Worm (Caenorhabditis elegans) whole organism, L2 larva: Measurements from ENCODE around the gene C54D1.7.

Experiments
- C34F6.9 ChIP-seq: fragments of 150-350 bp; optimal IDR thresholded peaks from 2 replicates; lab custom pipeline; 2014; ENCODE audit warnings: missing biosample characterization, missing genetic modification characterization
- F13H6.1 ChIP-seq: sonication (generic microtip); optimal IDR thresholded peaks from 2 replicates; lab custom pipeline; 2016; ENCODE audit warnings: missing genetic modification characterization, missing compliant biosample characterization
- R02D3.7 ChIP-seq: fragments of 150-350 bp; optimal IDR thresholded peaks from 2 replicates; lab custom pipeline; 2014; ENCODE audit warnings: missing biosample characterization, missing genetic modification characterization
- ama-1 ChIP-seq: fragments of 150-350 bp; optimal IDR thresholded peaks from 2 replicates; lab custom pipeline; 2018; ENCODE audit warnings: inconsistent platforms
- ceh-16 ChIP-seq: fragments of 150-350 bp; optimal IDR thresholded peaks from 2 replicates; lab custom pipeline; 2014; ENCODE audit warnings: missing biosample characterization, missing genetic modification characterization
- ceh-82 ChIP-seq: fragments of 150-350 bp; optimal IDR thresholded peaks from 2 replicates; lab custom pipeline; 2014; ENCODE audit warnings: missing biosample characterization, missing genetic modification characterization
- crh-2 ChIP-seq: sonication (generic microtip); optimal IDR thresholded peaks from 2 replicates; lab custom pipeline; 2017; ENCODE audit warnings: missing biosample characterization, missing genetic modification characterization
- fos-1 ChIP-seq: fragments of 150-350 bp; optimal IDR thresholded peaks from 2 replicates; lab custom pipeline; 2014; ENCODE audit warnings: missing biosample characterization, missing genetic modification characterization
- lin-11 ChIP-seq: fragments of 150-350 bp; sonication (generic microtip); optimal IDR thresholded peaks from 2 replicates; lab custom pipeline; 2014; ENCODE audit warnings: missing biosample characterization, missing genetic modification characterization, inconsistent platforms, mixed read lengths
- lin-39 ChIP-seq: fragments of 150-350 bp; optimal IDR thresholded peaks from 2 replicates; lab custom pipeline; 2014; ENCODE audit warnings: missing biosample characterization, missing genetic modification reagents, missing genetic modification characterization
- lsy-2 ChIP-seq, 2 experiments: fragments of 150-350 bp in 1 of 2; sonication (generic microtip) in 1 of 2; optimal IDR thresholded peaks; 2 replicates each; lab custom pipeline; 2014 to 2017; ENCODE audit warnings: missing biosample characterization in 2 of 2, missing genetic modification characterization in 2 of 2
- mbf-1 ChIP-seq: sonication (generic microtip); optimal IDR thresholded peaks from 2 replicates; lab custom pipeline; 2017; ENCODE audit warnings: missing biosample characterization, missing genetic modification characterization
- mdl-1 ChIP-seq, 2 experiments: fragments of 150-350 bp in 1 of 2; sonication (generic microtip) in 1 of 2; optimal IDR thresholded peaks; 2 replicates each; lab custom pipeline; 2017; ENCODE audit warnings: missing biosample characterization in 2 of 2, missing genetic modification characterization in 2 of 2
- nhr-10 ChIP-seq: sonication (generic microtip); optimal IDR thresholded peaks from 2 replicates; lab custom pipeline; 2017; ENCODE audit warnings: missing biosample characterization, missing genetic modification characterization
- nhr-11 ChIP-seq: fragments of 150-350 bp; optimal IDR thresholded peaks from 2 replicates; lab custom pipeline; 2014; ENCODE audit warnings: missing biosample characterization, missing genetic modification characterization
- nhr-129 ChIP-seq: fragments of 150-350 bp; optimal IDR thresholded peaks from 2 replicates; lab custom pipeline; 2014; ENCODE audit warnings: missing biosample characterization, missing genetic modification characterization
- nhr-21 ChIP-seq: fragments of 150-350 bp; optimal IDR thresholded peaks from 2 replicates; lab custom pipeline; 2014; ENCODE audit warnings: missing biosample characterization, missing genetic modification characterization
- nhr-237 ChIP-seq: fragments of 150-350 bp; optimal IDR thresholded peaks from 2 replicates; lab custom pipeline; 2014; ENCODE audit warnings: missing biosample characterization, missing genetic modification characterization
- nhr-25 ChIP-seq: fragments of 150-350 bp; sonication (generic microtip); optimal IDR thresholded peaks from 3 replicates; lab custom pipeline; 2014; ENCODE audit warnings: missing biosample characterization, missing genetic modification characterization
- nhr-77 ChIP-seq: fragments of 150-350 bp; optimal IDR thresholded peaks from 2 replicates; lab custom pipeline; 2014; ENCODE audit warnings: missing biosample characterization, missing genetic modification characterization
- peb-1 ChIP-seq: fragments of 150-350 bp; optimal IDR thresholded peaks from 2 replicates; lab custom pipeline; 2014; ENCODE audit warnings: missing biosample characterization, missing genetic modification characterization
- sem-4 ChIP-seq: fragments of 150-350 bp; optimal IDR thresholded peaks from 2 replicates; lab custom pipeline; 2014; ENCODE audit warnings: missing biosample characterization, missing genetic modification reagents, missing genetic modification characterization
- skn-1 ChIP-seq: sonication (generic microtip); optimal IDR thresholded peaks from 2 replicates; lab custom pipeline; 2017; ENCODE audit warnings: missing biosample characterization, missing genetic modification characterization
- sma-3 ChIP-seq: sonication (generic microtip); optimal IDR thresholded peaks from 2 replicates; lab custom pipeline; 2016; ENCODE audit warnings: missing genetic modification reagents, missing genetic modification characterization, missing compliant biosample characterization
- sma-9 ChIP-seq, 2 experiments: fragments of 150-350 bp in 1 of 2; sonication (generic microtip) in 1 of 2; optimal IDR thresholded peaks; 2 replicates each; lab custom pipeline; 2014 to 2016; ENCODE audit warnings: missing genetic modification characterization in 2 of 2, mild to moderate bottlenecking in 1 of 2, missing biosample characterization in 1 of 2, missing compliant biosample characterization in 1 of 2, missing genetic modification reagents in 1 of 2, moderate library complexity in 1 of 2
- snpc-4 ChIP-seq: fragments of 150-350 bp; optimal IDR thresholded peaks from 2 replicates; lab custom pipeline; 2014; ENCODE audit warnings: missing biosample characterization, missing genetic modification characterization
- unc-39 ChIP-seq: fragments of 150-350 bp; optimal IDR thresholded peaks from 2 replicates; lab custom pipeline; 2014; ENCODE audit warnings: missing biosample characterization, missing genetic modification characterization
- unc-55 ChIP-seq: fragments of 150-350 bp; sonication (generic microtip); optimal IDR thresholded peaks from 3 replicates; lab custom pipeline; 2014; ENCODE audit warnings: missing biosample characterization, missing genetic modification reagents, missing genetic modification characterization

C54D1.7 gene

DNA sequence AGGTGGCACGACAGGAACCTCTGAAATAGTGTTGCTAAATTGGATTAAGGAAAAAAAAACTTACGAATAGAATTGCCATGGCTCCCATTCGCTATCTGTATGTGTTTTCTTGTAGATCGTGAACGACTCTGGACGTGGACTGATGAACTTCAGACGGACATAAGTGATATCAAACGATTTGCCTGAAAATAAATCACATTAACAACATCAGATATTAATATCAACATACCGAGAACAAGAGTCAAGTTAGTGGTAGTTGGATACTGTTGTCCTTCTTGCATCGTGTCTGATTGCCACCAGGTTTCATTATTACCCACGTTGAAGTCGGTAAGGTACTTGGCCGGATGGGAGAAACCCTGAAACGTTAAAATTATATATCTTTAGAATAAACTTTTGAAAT lies 6.2 kb downstream of the C54D1.7 start:
- TF ChIP-seq nhr-77 (no peak), ama-1 (lab: Kevin White, UChicago) (no peak), snpc-4 (tag; lab: Kevin White, UChicago) (no peak), skn-1 (tag; lab: Kevin White, UChicago) (no peak), unc-55 (GFP tag; lab: Kevin White, UChicago) (no peak), sma-9 (GFP tag; optimal IDR thresholded peaks at IDR 0.05; lab: Kevin White, UChicago) (no peak), sma-9 (tag; optimal IDR thresholded peaks at IDR 0.05; lab: Kevin White, UChicago) (no peak), fos-1 (tag; lab: Kevin White, UChicago) (no peak)

DNA sequence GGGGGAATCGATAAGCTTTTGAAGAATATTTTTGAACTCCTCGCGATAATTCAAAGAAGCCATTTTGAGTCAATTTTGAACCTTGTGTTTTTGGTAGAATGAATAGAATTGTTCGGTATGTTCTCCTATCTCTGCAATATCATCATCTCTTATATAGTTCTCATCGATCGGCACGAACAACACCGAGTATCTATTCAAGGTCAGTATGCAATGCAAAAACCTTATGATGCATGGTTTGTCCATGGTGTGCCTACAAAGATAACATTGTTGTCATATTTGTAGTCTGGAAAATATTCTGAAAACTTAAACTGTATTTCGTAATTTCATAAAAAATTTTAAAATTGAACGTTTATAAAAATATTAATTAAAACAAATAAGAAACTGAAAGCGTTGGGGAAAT lies 12.3 kb downstream of the C54D1.7 start, which contains the start of gene alh-10:
Gene alh-10, minus strand, starts transcription at position 127 of the 400 bp plus-strand sequence.
- no peak for TF ChIP-seq sma-9 (GFP tag; optimal IDR thresholded peaks at IDR 0.05; lab: Kevin White, UChicago)
- no peak for TF ChIP-seq sma-9 (tag; optimal IDR thresholded peaks at IDR 0.05; lab: Kevin White, UChicago)
- no peak for TF ChIP-seq ceh-16 (tag; lab: Kevin White, UChicago)
- TF ChIP-seq nhr-77 = no peak
- TF ChIP-seq nhr-21 (tag; lab: Kevin White, UChicago) = no peak
- TF ChIP-seq ceh-82 (tag; lab: Kevin White, UChicago) = no peak

DNA sequence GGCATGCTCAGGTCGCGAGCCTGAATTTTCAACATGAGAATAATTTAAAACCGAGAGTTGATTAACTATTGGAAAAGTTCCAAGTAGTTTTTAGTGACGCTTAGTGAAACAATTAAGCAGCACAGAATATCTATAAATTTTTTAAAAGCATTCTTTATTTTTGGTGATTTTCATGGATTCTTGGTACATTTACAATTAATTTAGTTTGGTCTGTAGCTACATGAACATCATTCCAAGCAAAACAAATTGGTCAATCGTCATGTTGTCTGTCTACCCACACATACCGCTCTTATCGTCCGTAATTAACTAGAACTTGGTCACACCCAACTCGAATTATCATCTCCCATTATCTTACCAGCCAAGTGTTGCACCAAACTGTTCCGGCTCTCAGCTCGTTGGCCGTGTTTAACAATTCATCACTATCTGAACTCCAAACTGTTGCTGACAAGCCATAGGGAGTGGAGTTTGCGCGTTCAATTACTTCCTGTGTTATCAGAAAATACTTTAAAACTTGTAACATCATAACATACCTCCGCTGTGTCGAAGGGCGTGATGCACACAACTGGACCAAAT lies 15.1 kb downstream of the C54D1.7 start:
- TF ChIP-seq R02D3.7 (tag; lab: Kevin White, UChicago) = no peak
- no peak for TF ChIP-seq sma-3 (GFP tag; lab: Kevin White, UChicago)
- peak; percentile 3 for TF ChIP-seq fos-1 (tag; lab: Kevin White, UChicago)

DNA sequence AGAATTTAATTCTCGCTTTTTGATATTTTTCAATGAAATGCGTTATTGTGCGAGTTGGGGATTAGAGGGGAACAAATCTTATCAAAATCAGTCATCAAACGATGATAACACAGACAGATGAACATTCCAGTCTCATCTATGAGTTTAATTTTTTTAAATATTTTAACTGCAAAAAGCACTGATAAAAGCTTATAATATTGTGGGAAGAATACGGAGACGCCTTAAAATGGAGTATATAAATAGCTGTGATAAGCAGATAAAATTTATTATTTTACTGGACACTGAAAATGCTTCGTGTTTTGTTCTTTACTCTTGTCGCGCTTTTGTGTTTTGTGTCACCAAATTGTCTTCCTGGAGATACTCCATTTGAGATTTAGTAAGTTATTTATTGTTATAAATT lies 16.2 kb downstream of the C54D1.7 start, which contains the start of gene clec-86:
Gene clec-86, plus strand, starts transcription at position 262 of the 400 bp plus-strand sequence.
- TF ChIP-seq fos-1 (tag; lab: Kevin White, UChicago) (peak; percentile 3), ceh-82 (tag; lab: Kevin White, UChicago) (no peak)

DNA sequence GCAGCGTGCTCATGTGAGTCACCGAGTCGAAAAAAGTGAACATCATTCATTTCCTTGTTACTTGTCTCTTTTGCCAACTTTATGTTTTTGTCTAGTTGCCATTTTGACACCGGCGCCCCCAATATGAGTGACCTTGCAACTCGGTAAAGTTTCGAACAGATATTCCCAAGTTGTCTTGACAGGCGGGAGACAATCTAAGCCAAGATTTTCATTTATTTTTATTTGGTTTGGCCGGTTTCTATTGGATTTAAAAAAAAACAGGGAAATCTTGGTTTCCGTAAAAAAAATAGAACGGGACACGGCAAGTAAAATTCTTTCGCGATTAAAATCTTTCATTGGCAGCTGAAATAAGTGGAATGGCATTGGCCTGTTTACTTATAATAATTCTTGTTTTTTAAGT lies 24.6 kb downstream of the C54D1.7 start:
- TF ChIP-seq nhr-129 = no peak
- TF ChIP-seq nhr-11 (tag; lab: Kevin White, UChicago) = no peak
- TF ChIP-seq lin-11 (tag; lab: Kevin White, UChicago) = no peak
- no peak for TF ChIP-seq nhr-237 (tag; lab: Kevin White, UChicago)
- TF ChIP-seq sma-9 (GFP tag; optimal IDR thresholded peaks at IDR 0.05; lab: Kevin White, UChicago) = no peak
- TF ChIP-seq sma-9 (tag; optimal IDR thresholded peaks at IDR 0.05; lab: Kevin White, UChicago) = no peak
- TF ChIP-seq F13H6.1 = no peak
- TF ChIP-seq nhr-10 (tag; lab: Kevin White, UChicago) = no peak
- TF ChIP-seq unc-39 (tag; lab: Kevin White, UChicago) = no peak
- TF ChIP-seq R02D3.7 (tag; lab: Kevin White, UChicago) = no peak
- TF ChIP-seq fos-1 (tag; lab: Kevin White, UChicago) = no peak

DNA sequence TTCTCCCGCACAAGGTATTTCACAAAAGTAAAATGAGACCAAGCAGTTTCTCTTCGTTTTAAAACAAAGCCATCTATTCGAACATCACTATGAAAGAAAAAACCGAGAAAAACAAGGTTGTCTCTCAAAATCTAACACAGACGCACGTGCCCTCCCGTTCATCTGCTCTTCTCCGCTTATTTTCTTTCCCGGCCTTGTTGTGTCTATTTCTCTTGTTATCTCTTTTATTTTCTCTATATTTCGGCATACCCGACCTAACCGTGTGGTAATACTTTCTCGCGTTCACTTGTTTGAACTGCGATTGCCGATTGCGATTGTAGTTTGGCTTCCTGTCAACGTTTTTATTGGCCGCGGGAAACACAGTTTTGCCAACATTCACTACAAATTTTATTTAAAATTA lies 26.4 kb downstream of the C54D1.7 start:
- peak; percentile 51 for TF ChIP-seq nhr-25 (tag; lab: Kevin White, UChicago)
- TF ChIP-seq C34F6.9 = peak; percentile 1
- TF ChIP-seq nhr-21 (tag; lab: Kevin White, UChicago) = no peak
- TF ChIP-seq fos-1 (tag; lab: Kevin White, UChicago) = peak; percentile 28
- peak; percentile 64 to 77 for TF ChIP-seq mdl-1 (tag; optimal IDR thresholded peaks at IDR 0.05; lab: Kevin White, UChicago)
- TF ChIP-seq mbf-1 (tag; lab: Kevin White, UChicago) = no peak
- no peak for TF ChIP-seq sma-3 (GFP tag; lab: Kevin White, UChicago)
- peak in 1 of 2 experiments; percentile 14 for TF ChIP-seq lsy-2 (tag; optimal IDR thresholded peaks at IDR 0.05; lab: Kevin White, UChicago)
- TF ChIP-seq peb-1 = no peak
- peak; percentile 32 for TF ChIP-seq nhr-129
- TF ChIP-seq sem-4 (tag; lab: Kevin White, UChicago) = peak; percentile 12
- no peak for TF ChIP-seq snpc-4 (tag; lab: Kevin White, UChicago)
- TF ChIP-seq F13H6.1 = no peak
- no peak for TF ChIP-seq lin-39 (tag; lab: Kevin White, UChicago)
- no peak for TF ChIP-seq nhr-77
- peak; percentile 30 for TF ChIP-seq sma-9 (GFP tag; optimal IDR thresholded peaks at IDR 0.05; lab: Kevin White, UChicago)
- TF ChIP-seq sma-9 (tag; optimal IDR thresholded peaks at IDR 0.05; lab: Kevin White, UChicago) = no peak
- TF ChIP-seq crh-2 = no peak
